Fruit fly (Drosophila melanogaster) whole organism, prepupa: ENCODE results near the gene Spn.

Experiments used
- Ets21C ChIP-seq: fragments of 200-800 bp; sonication (Bioruptor generic); optimal IDR thresholded peaks from 3 replicates; lab custom pipeline; 2016; ENCODE audit warnings: missing biosample characterization, missing genetic modification characterization
- OdsH ChIP-seq: fragments of 200-800 bp; sonication (Bioruptor generic); optimal IDR thresholded peaks from 3 replicates; lab custom pipeline; 2016; ENCODE audit warnings: missing biosample characterization, missing genetic modification characterization
- Smox ChIP-seq: fragments of 200-800 bp; sonication (Bioruptor generic); optimal IDR thresholded peaks from 3 replicates; lab custom pipeline; 2016; ENCODE audit warnings: missing biosample characterization, missing genetic modification characterization
- net ChIP-seq: fragments of 200-800 bp; sonication (Bioruptor generic); optimal IDR thresholded peaks from 3 replicates; lab custom pipeline; 2016; ENCODE audit warnings: missing biosample characterization, missing genetic modification characterization
- svp ChIP-seq: fragments of 200-800 bp; sonication (Bioruptor generic); peaks from one replicate; lab custom pipeline; 2016; ENCODE audit warnings: missing biosample characterization, missing genetic modification characterization

DNA sequence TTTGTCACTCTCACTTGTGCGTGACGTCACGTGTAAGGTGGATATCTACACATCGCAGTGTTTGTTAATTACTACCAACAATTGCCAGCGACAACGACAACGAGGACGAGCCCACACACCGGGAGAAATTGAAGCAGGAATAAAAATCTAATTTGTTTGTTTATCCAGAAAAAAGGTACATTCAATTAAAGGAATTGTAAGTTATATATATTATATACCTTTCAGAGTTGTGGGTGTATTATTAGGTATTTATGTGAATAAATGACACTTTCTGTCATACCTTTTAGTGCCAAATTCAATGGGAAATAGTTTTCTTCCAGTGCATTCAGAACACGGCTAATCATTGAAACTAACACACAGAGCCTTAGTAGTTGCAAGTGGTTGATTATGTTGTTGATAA is 38.9 kb downstream of the Spn start:
- no peak for TF ChIP-seq OdsH (GFP tag; lab: Kevin White, UChicago)
- no peak for TF ChIP-seq Ets21C (GFP tag; lab: Kevin White, UChicago)
- TF ChIP-seq Smox (GFP tag; lab: Kevin White, UChicago), result no peak
- TF ChIP-seq svp (GFP tag; lab: Kevin White, UChicago), result no peak
- no peak for TF ChIP-seq net
